Fruit fly (Drosophila melanogaster): ENCODE data around the gene CG3552.

The CG3552 gene

dm6 chr3L:9422636-9423419 lies 33.3 kb upstream of the CG3552 start, which contains the start of gene aay (continued):
- TF ChIP-seq CG1602 (GFP tag; optimal IDR thresholded peaks at IDR 0.05) (peak; percentile 98), her (GFP tag; optimal IDR thresholded peaks at IDR 0.05) (peak; percentile 88), dmrt11E (tag; optimal IDR thresholded peaks at IDR 0.05) (peak; percentile 99), CG11247 (GFP tag; IDR thresholded peaks at IDR 0.05) (peak; percentile 97), CG4730 (GFP tag; IDR thresholded peaks at IDR 0.05) (peak; percentile 97), CG12391 (tag; optimal IDR thresholded peaks at IDR 0.05) (peak; percentile 100), dmrt99B (tag; optimal IDR thresholded peaks at IDR 0.05) (peak; percentile 100), jing (GFP tag; optimal IDR thresholded peaks at IDR 0.05) (peak; percentile 97), disco-r (GFP tag; optimal IDR thresholded peaks at IDR 0.05) (peak; percentile 78), NC2α (GFP tag; optimal IDR thresholded peaks at IDR 0.05) (peak; percentile 97), CG11696 (GFP tag; IDR thresholded peaks at IDR 0.05) (peak; percentile 94), tx (GFP tag; optimal IDR thresholded peaks at IDR 0.05) (peak; percentile 97), CG13424 (tag; optimal IDR thresholded peaks at IDR 0.05) (peak; percentile 99), HLH54F (GFP tag; optimal IDR thresholded peaks at IDR 0.05) (peak; percentile 98), Myb (GFP tag; optimal IDR thresholded peaks at IDR 0.05) (peak; percentile 86), BEAF-32 (GFP tag; optimal IDR thresholded peaks at IDR 0.05) (peak; percentile 22), CG4360 (GFP tag; IDR thresholded peaks at IDR 0.05) (peak; percentile 84), trem (tag; optimal IDR thresholded peaks at IDR 0.05) (peak; percentile 97), CG6689 (GFP tag; IDR thresholded peaks at IDR 0.05) (peak; percentile 98), crc (GFP tag; optimal IDR thresholded peaks at IDR 0.05) (peak; percentile 94), CG33213 (GFP tag; optimal IDR thresholded peaks at IDR 0.05) (peak; percentile 98), Fer3 (tag; optimal IDR thresholded peaks at IDR 0.05) (peak; percentile 99), Hand (GFP tag; optimal IDR thresholded peaks at IDR 0.05) (peak; percentile 97), Atf6 (GFP tag; IDR thresholded peaks at IDR 0.05) (peak; percentile 99), run (tag; optimal IDR thresholded peaks at IDR 0.05) (peak; percentile 99), CG10209 (GFP tag; optimal IDR thresholded peaks at IDR 0.05) (peak; percentile 99), salm (tag; optimal IDR thresholded peaks at IDR 0.05) (peak; percentile 99), zf30C (GFP tag; optimal IDR thresholded peaks at IDR 0.05) (peak; percentile 100), Hr51 (GFP tag; optimal IDR thresholded peaks at IDR 0.05) (peak; percentile 98 to 99), CG7963 (GFP tag; IDR thresholded peaks at IDR 0.05; ENCODE audit: partially characterized antibody) (no peak), br (optimal IDR thresholded peaks at IDR 0.05) (no peak), so (GFP tag; IDR thresholded peaks at IDR 0.05) (peak; percentile 98), psq (GFP tag; optimal IDR thresholded peaks at IDR 0.05) (peak; percentile 96), gt (GFP tag; IDR thresholded peaks at IDR 0.05) (peak; percentile 96), Hsf (GFP tag; optimal IDR thresholded peaks at IDR 0.05) (peak; percentile 99), schlank (tag; optimal IDR thresholded peaks at IDR 0.05) (peak; percentile 93), lmd (GFP tag; IDR thresholded peaks at IDR 0.05) (peak; percentile 98), kah (GFP tag; optimal IDR thresholded peaks at IDR 0.05) (peak; percentile 97), CoRest (tag; optimal IDR thresholded peaks at IDR 0.05) (peak; percentile 99), MESR4 (GFP tag; optimal IDR thresholded peaks at IDR 0.05) (peak; percentile 87), Hey (tag; optimal IDR thresholded peaks at IDR 0.05) (peak; percentile 79), CG3163 (GFP tag; optimal IDR thresholded peaks at IDR 0.05) (peak; percentile 89), ash1 (GFP tag; optimal IDR thresholded peaks at IDR 0.05) (peak; percentile 87), CG3847 (GFP tag; IDR thresholded peaks at IDR 0.05) (peak; percentile 98), vnd (GFP tag; IDR thresholded peaks at IDR 0.05; ENCODE audit: partially characterized antibody) (no peak), CG13123 (GFP tag; optimal IDR thresholded peaks at IDR 0.05) (peak; percentile 98), az2 (GFP tag; optimal IDR thresholded peaks at IDR 0.05) (peak; percentile 99), CG18476 (GFP tag; optimal IDR thresholded peaks at IDR 0.05) (peak; percentile 99), z (GFP tag; IDR thresholded peaks at IDR 0.05) (peak; percentile 88), gro (GFP tag; optimal IDR thresholded peaks at IDR 0.05) (peak; percentile 98)

Data from whole organism, embryonic.